Worm (Caenorhabditis elegans) whole organism, L4/young adult: ENCODE data around the gene Y97E10AR.2.

Experiments
- W03F9.2 ChIP-seq: fragments of 150-350 bp; optimal IDR thresholded peaks from 2 replicates; lab custom pipeline; 2014; ENCODE audit warnings: missing biosample characterization, missing genetic modification characterization
- dao-5 ChIP-seq: sonication (generic microtip); optimal IDR thresholded peaks from 2 replicates; lab custom pipeline; 2016; ENCODE audit warnings: missing genotype, missing genetic modification characterization, moderate library complexity, missing compliant biosample characterization
- him-1 ChIP-seq: sonication (generic microtip); optimal IDR thresholded peaks from 2 replicates; lab custom pipeline; 2016; ENCODE audit warnings: missing genotype, missing genetic modification reagents, missing genetic modification characterization, missing compliant biosample characterization

Gene Y97E10AR.2

DNA sequence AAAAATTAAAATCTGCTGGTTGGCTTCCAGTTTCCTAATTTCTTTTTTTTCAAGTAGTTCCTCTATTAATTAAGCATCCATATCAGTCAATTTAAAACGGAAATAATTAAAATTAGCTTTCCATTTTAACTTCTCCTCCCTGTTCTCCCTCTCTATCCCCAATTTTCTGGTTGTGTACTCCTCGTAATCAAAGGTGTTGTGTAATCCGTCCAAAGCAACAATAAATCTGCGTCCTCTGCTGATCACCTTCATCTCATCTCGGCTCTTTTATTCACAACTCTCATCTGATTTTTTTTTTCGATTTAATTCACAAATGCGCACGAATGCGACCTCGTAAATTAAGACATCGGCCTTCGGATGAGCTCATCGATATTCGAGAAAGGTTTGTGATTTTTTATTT, at the start of gene Y97E10AR.2:
Gene Y97E10AR.2 (plus strand): TSS at position 301 of the 400 bp plus-strand sequence.
- TF ChIP-seq dao-5 (tag; lab: Kevin White, UChicago) (no peak), him-1 (tag; lab: Kevin White, UChicago) (no peak)

DNA sequence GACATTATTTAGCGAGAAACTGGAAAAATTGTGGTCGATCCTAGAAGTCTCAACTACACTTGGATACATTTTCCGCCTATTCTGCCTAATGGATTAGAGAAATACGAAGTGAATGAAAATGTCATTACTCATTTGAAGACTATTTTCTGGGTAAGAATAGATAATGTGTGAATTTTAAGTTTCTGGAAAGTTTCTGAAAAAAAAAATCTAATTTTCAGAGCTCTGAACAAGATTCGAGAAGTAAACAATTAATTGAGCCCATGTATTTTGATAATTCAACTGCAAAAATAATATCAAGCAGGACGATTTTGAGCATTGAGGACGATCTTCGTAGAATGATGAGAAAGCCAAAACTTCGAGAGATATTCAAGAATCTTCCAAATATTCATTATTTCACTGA, 49.7 kb upstream of the Y97E10AR.2 start:
- TF ChIP-seq dao-5 (tag; lab: Kevin White, UChicago) (no peak), W03F9.2 (no peak), him-1 (tag; lab: Kevin White, UChicago) (no peak)

DNA sequence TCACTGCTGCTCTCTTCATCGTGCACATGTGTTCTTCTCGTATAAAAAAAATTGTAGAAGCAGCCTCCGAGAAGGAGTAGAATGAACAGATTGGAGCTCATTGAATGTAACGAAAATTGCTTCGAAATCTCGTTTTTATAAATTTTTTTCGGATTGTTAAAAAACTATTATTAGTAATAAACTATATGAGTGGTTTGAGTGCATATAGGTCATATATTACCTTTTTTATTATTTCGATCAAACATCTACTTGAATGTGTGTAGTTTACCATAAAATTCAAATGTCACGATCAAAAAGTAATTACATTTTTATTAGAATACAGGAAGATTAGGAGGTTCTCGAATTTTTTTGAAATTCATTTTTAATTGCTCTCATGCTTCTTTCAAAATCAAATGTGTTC, 43.1 kb upstream of the Y97E10AR.2 start, which contains the start of gene clec-216:
Gene clec-216 (minus strand): TSS at position 101 of the 400 bp plus-strand sequence.
- TF ChIP-seq him-1 (tag; lab: Kevin White, UChicago) (no peak), W03F9.2 (no peak), dao-5 (tag; lab: Kevin White, UChicago) (no peak)

DNA sequence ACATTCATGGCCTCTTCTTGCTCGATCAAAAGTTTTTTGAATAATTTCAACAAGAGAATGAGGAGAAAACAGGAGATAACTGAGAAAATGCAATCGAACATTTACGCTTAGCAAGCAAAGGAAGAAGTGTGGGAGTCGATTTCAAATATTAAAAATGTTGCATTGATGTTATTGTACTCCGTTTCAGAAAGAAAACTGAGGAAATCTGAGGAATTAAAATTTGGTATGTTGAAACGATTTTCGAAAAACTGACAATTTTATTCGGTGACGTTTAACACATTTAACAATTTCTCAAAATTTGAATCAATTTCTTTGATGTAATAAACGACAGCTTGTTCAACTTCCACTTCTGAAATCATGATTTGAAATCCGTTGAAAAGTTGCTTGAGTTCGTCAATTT, 41.4 kb upstream of the Y97E10AR.2 start, which contains the start of gene F26D11.13:
Gene F26D11.13 (minus strand): TSS at position 101 of the 400 bp plus-strand sequence.
- TF ChIP-seq him-1 (tag; lab: Kevin White, UChicago) (no peak), W03F9.2 (no peak), dao-5 (tag; lab: Kevin White, UChicago) (no peak)

DNA sequence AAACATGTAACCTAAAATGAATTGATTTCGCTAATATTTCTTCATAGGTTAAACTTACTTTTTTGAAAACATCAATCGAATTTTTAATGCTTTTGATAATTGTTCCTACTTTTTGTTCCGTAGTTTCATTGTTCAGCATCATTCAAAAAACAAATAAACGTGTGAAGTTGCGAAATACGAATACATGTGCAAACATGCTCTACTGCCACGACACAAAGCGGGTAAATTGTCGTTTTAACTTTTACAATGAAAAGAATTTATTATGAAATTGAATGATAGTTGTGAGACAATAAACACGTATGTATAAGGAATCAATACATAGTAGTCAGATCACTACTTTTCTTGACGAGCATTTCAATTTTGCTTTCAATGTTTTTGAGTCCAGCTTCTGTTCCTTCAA, 40.8 kb upstream of the Y97E10AR.2 start, which contains the start of gene F26D11.12:
Gene F26D11.12 (minus strand): TSS at position 145 of the 400 bp plus-strand sequence.
- peak; percentile 5 for TF ChIP-seq W03F9.2
- TF ChIP-seq dao-5 (tag; lab: Kevin White, UChicago) = no peak
- TF ChIP-seq him-1 (tag; lab: Kevin White, UChicago) = no peak

DNA sequence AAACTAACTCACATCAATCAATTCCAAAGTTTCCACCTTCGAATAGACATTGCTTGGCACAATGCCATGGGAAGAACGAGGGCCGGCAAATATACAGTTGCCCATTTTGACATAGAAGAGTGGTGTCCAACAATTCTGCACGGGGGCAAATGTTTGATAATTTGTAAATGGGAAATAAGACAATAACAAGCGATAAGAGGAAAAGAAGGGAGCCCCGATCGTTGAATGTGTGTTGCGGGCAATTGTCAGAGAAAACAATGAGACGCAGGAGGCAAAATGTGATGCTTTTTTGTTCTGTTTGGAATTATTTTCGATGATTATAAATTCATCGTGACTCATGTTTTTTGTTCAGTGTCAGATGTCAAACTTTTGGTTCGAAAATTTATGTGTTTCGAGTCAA, 39.8 kb upstream of the Y97E10AR.2 start, which contains the start of gene pals-34:
Gene pals-34 (minus strand): TSS at position 280 of the 400 bp plus-strand sequence.
- TF ChIP-seq W03F9.2 = no peak
- TF ChIP-seq him-1 (tag; lab: Kevin White, UChicago) = no peak
- TF ChIP-seq dao-5 (tag; lab: Kevin White, UChicago) = no peak

DNA sequence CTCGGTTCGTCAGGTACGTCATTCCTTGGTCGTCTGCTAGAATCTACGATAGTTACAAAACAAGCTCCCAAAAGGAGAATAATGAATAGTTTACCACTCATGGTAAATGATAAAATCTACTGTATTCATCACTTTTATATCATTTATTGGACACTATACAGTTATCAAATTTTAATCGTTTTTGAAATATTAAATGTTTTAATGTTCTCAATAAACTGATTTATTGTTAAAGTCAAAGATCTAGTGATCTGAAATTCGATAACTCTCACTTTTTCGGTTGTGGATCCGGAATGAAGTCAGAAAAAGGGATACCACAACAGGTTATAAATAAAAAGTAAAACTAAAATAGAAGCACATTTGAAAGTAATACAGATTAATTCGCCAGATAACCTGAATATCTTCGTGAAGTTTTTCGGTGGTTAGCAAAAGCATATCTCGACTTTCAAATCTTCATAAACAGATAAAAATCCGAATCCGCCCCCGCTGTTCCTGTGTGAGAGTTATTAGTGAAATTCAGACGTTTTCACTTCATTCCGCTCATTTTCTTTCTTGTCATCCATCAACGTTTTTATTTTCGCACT, 37.1 kb upstream of the Y97E10AR.2 start, which contains the start of the genes clec-217 and F26D11.2:
Gene clec-217 (minus strand): TSS at position 101 of the 581 bp plus-strand sequence.
Gene F26D11.2 (plus strand): TSS at position 531 of the 581 bp plus-strand sequence.
- no peak for TF ChIP-seq dao-5 (tag; lab: Kevin White, UChicago)
- no peak for TF ChIP-seq W03F9.2

DNA sequence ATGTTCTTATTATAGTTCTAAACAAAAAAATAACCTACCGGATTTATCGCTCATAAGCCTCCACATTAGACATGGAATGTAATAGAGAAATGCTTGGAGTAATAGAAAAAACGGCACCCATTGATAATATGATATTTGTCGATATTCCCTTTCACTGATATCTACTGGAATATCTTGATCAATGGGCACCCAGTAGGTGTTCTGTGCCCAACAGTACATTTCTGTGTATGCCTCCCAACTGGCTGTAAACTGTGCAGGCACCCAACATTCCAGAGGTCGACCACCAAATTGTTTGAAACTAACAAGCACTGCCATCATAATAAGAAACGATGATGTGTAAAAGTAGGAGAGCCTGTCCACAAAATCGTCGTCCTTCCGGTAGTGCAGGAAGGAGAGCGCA, 31.5 kb upstream of the Y97E10AR.2 start:
- TF ChIP-seq W03F9.2 (no peak), dao-5 (tag; lab: Kevin White, UChicago) (no peak), him-1 (tag; lab: Kevin White, UChicago) (no peak)

DNA sequence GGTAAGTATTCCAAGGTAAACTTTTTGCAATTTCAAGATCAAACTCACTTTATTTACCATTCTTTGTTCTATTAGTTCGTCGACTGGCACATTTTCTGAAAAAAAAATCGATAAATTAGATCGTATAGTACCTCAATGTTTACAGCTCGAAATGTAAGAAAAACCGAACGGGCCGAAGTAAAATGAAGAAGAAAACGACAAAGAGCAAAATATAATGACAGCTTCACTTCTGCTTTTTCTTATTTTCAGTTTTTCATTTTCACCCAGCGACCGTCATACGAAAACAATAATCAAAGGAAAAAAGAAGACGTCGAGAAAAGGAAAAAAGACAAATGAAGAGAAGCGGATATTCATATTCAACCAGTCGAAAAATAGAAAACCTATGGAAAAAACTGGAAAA, 26.9 kb upstream of the Y97E10AR.2 start, which contains the start of gene che-7:
Gene che-7 (minus strand): TSS at position 101 of the 400 bp plus-strand sequence.
- TF ChIP-seq him-1 (tag; lab: Kevin White, UChicago) (no peak), dao-5 (tag; lab: Kevin White, UChicago) (no peak), W03F9.2 (no peak)

DNA sequence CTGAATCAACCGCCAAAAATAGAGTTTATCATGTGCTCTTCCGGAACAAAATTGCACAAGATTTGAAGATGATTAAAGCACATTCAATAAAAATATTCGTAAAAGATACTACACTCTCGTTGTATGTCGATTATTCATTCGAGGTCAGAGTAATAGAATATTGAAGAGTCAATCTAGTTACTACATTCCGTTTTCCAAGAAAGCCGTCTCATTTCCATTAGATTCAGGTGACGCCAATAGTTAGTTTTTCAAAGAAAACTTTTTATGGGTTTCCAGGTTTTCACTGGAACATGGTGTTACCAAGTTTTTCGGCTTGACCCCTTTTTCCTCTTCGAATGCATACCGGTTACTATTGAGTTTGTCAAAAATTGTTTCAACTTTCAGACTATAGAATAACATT, 25.5 kb upstream of the Y97E10AR.2 start:
- TF ChIP-seq W03F9.2 (no peak), dao-5 (tag; lab: Kevin White, UChicago) (no peak), him-1 (tag; lab: Kevin White, UChicago) (no peak)

DNA sequence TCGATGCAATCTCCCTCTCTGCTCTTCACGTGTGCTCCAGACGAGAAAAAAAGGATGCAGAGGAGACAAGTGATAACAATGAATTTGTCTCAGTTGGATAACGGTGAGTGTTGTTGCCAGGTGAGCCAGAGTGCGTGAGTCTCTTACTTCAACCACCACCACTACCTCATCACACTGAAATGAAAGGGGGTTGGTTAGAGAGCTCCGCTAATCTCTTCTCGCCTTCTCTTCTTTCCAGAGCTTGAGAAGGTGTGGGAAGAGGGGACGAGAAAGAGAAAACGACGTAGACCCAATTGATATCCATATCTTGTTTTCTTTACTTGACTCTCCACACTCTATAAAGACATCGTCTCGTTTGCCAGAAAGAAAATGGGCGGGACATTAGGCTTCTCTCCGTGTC, 24.6 kb upstream of the Y97E10AR.2 start:
- TF ChIP-seq W03F9.2 = no peak
- no peak for TF ChIP-seq him-1 (tag; lab: Kevin White, UChicago)
- no peak for TF ChIP-seq dao-5 (tag; lab: Kevin White, UChicago)

DNA sequence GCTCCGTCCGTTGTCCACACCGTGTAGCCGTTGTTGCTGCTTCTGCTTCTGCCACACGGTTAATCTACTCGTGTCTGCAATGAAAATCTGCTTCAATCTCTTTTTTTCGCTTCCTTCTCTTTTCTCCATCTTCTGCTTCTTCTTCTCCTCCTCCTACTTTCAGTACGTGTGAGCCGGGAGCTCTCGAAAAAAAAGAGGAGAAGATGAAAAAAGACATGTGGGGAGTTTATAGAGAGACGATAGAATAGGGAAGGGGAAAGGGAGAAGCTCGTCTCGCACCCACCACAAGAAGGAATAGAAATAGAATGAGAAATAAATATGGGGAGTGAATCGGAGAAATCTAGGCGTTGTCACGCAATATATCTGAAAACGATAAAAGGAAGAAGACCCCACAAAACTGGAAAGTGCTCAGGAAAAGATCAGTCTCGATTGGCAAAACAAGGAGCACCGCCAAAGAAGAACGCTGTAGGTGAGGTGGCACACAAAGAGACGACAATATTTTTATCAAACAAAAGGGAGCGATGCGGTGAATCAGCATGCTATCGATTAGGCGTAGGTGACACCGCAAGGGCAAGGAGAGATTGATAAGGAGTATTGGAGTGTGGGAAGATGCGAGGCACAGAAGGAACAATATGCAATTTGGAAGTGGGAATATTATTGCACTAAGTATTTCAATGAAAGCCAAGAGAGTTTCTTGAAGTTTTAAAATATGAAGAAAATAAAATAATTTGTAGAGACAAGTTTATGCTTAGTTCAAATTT, 18.1 kb upstream of the Y97E10AR.2 start, which contains the start of gene let-413:
Gene let-413 (minus strand): TSS at position 76 of the 761 bp plus-strand sequence.
- TF ChIP-seq him-1 (tag; lab: Kevin White, UChicago) (no peak), dao-5 (tag; lab: Kevin White, UChicago) (no peak)

DNA sequence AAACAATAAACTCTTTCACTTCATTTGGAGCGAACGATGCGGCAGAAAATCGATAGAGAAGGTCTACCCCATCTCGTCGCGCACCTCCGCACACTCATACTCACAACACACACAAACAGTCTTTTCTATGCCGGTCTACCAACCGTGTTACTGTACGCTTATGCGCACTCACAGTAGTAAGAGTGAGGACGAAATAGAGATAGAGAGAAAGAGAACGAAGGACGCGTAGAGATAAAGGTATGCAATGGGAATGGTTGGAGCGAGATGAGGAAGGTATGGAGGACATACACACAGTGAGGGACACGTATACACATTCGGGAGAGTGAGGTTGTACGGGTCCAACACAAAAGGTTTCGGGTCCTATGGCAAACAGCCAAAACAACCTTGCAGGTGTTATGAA, 17.2 kb upstream of the Y97E10AR.2 start:
- no peak for TF ChIP-seq him-1 (tag; lab: Kevin White, UChicago)
- no peak for TF ChIP-seq W03F9.2
- no peak for TF ChIP-seq dao-5 (tag; lab: Kevin White, UChicago)
